Worm (Caenorhabditis elegans) whole organism, L2 larva: ENCODE measurements around the gene srh-19.

ENCODE experiments used
- C34F6.9 ChIP-seq: fragments of 150-350 bp; optimal IDR thresholded peaks from 2 replicates; lab custom pipeline; 2014; ENCODE audit warnings: missing biosample characterization, missing genetic modification characterization
- F13H6.1 ChIP-seq: sonication (generic microtip); optimal IDR thresholded peaks from 2 replicates; lab custom pipeline; 2016; ENCODE audit warnings: missing genetic modification characterization, missing compliant biosample characterization
- R02D3.7 ChIP-seq: fragments of 150-350 bp; optimal IDR thresholded peaks from 2 replicates; lab custom pipeline; 2014; ENCODE audit warnings: missing biosample characterization, missing genetic modification characterization
- ama-1 ChIP-seq: fragments of 150-350 bp; optimal IDR thresholded peaks from 2 replicates; lab custom pipeline; 2018; ENCODE audit warnings: inconsistent platforms
- elt-3 ChIP-seq: sonication (generic microtip); optimal IDR thresholded peaks from 2 replicates; lab custom pipeline; 2017; ENCODE audit warnings: missing biosample characterization, missing genetic modification characterization
- lin-39 ChIP-seq: fragments of 150-350 bp; optimal IDR thresholded peaks from 2 replicates; lab custom pipeline; 2014; ENCODE audit warnings: missing biosample characterization, missing genetic modification reagents, missing genetic modification characterization
- nhr-25 ChIP-seq: fragments of 150-350 bp; sonication (generic microtip); optimal IDR thresholded peaks from 3 replicates; lab custom pipeline; 2014; ENCODE audit warnings: missing biosample characterization, missing genetic modification characterization
- nhr-77 ChIP-seq: fragments of 150-350 bp; optimal IDR thresholded peaks from 2 replicates; lab custom pipeline; 2014; ENCODE audit warnings: missing biosample characterization, missing genetic modification characterization

DNA sequence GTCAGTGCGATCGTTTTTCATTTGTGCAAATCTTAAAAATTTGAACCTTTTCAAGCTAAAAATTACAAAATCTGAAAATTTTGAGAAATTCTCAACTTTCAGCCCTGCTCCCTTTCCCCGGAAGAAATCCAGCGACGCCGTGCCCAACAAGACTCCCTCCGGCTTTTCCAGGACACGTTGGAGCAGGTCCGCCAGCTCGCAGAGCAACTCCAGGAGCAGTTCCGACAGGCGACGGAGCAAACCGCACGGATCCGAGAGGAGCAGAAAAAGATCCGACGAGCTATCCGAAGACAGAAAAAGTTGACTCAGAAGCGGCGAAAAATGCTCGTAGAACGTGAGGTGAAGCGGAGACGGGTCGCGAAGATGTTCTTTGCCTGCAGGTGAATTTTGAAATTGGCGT, 38.3 kb downstream of the srh-19 start:
- no peak for TF ChIP-seq nhr-25 (tag; lab: Kevin White, UChicago)
- no peak for TF ChIP-seq C34F6.9 (tag; lab: Kevin White, UChicago)
- TF ChIP-seq lin-39 (tag; lab: Kevin White, UChicago), result no peak
- TF ChIP-seq nhr-77 (tag; lab: Kevin White, UChicago), result no peak
- no peak for TF ChIP-seq F13H6.1 (tag; lab: Kevin White, UChicago)
- TF ChIP-seq R02D3.7 (tag; lab: Kevin White, UChicago), result no peak
- TF ChIP-seq ama-1 (lab: Kevin White, UChicago), result no peak
- no peak for TF ChIP-seq elt-3 (tag; lab: Kevin White, UChicago)
